Worm (Caenorhabditis elegans): ENCODE data around the gene abu-6.

The abu-6 gene

DNA sequence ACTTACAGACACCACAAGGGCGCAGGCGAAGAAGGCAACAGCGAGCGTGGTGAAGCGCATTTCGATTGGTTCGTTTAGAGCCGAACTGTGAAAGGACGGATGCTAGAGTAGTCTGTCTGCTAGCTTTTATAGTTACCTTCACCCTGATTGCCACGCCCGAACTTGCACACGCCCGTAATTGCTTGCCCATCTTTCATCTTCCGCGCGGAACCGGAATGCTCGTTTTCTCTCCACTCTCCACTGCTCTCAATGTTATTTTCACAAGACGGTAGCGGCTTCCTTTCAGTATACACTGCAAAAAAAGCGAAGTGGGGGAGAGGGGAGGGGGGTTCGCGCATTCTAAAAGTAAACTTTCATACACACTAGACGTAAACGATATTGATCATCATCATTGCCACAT lies 32.8 kb upstream of the abu-6 start, which contains the start of gene abu-8:
Gene abu-8, minus strand, starts transcription at position 101 of the 400 bp plus-strand sequence.
- TF ChIP-seq unc-55 (GFP tag; optimal IDR thresholded peaks at IDR 0.05) (no peak), sem-4 (tag; optimal IDR thresholded peaks at IDR 0.05) (no peak), lin-39 (tag; optimal IDR thresholded peaks at IDR 0.05) (no peak), nhr-6 (tag; optimal IDR thresholded peaks at IDR 0.05) (no peak), ZK546.5 (tag; optimal IDR thresholded peaks at IDR 0.05) (no peak), mbf-1 (tag; optimal IDR thresholded peaks at IDR 0.05) (no peak), nhr-23 (tag; optimal IDR thresholded peaks at IDR 0.05) (no peak), lin-11 (tag; optimal IDR thresholded peaks at IDR 0.05) (no peak), Y55F3AM.14 (GFP tag; optimal IDR thresholded peaks at IDR 0.05) (no peak), skn-1 (tag; optimal IDR thresholded peaks at IDR 0.05) (no peak), nhr-12 (tag; optimal IDR thresholded peaks at IDR 0.05) (no peak), nhr-237 (tag; optimal IDR thresholded peaks at IDR 0.05) (no peak), unc-39 (tag; optimal IDR thresholded peaks at IDR 0.05) (no peak), nhr-129 (tag; optimal IDR thresholded peaks at IDR 0.05) (no peak), snpc-4 (tag; optimal IDR thresholded peaks at IDR 0.05) (no peak), ceh-16 (tag; optimal IDR thresholded peaks at IDR 0.05) (no peak), alr-1 (tag; optimal IDR thresholded peaks at IDR 0.05) (no peak), ama-1 (optimal IDR thresholded peaks at IDR 0.05) (no peak), elt-1 (tag; optimal IDR thresholded peaks at IDR 0.05) (no peak)

DNA sequence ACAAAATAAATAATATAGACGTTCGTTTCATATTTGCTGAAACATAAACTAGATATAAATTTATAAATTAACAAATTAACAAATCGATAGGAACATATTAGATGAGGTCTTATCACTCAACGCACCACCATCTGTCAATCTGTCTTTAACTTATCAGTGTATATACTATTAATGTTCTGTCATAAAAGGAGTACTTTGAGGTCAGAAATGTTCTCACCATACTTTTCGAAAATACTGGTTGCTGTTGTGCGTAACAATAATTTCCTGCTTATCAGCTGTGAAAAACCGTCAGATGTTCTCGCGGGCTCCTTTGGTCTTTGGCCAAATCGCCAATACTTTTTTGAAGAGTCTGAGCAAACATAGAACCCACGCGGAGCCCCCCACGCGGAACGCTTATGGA lies 30.8 kb upstream of the abu-6 start, which contains the start of gene C03A7.13:
Gene C03A7.13, minus strand, starts transcription at position 43 of the 400 bp plus-strand sequence.
- TF ChIP-seq ZK546.5 (tag; optimal IDR thresholded peaks at IDR 0.05), result no peak
- TF ChIP-seq fos-1 (tag; optimal IDR thresholded peaks at IDR 0.05), result peak; percentile 49

DNA sequence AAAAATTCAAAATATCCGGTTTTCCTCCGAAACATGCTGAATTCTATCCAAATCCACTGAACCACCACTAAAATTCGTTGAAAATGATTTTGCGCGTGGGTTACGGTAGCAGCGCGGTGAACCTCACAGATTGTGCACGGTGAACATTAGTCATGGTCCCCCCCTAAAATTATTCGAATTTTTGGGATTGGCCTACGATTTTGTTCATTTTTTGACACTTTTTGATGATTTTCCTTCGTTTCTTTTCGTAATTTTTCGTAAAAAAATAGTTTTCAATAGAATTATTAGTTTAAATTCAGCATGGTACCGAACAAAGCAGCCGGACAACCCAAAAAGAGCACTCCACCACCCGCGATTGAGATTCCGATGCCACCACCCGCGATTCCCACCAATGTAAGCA lies 19.9 kb upstream of the abu-6 start, which contains the start of gene C03A7.2:
Gene C03A7.2, plus strand, starts transcription at position 301 of the 400 bp plus-strand sequence.
- TF ChIP-seq zag-1 (tag; optimal IDR thresholded peaks at IDR 0.05) (no peak), snpc-4 (tag; optimal IDR thresholded peaks at IDR 0.05) (no peak), R02D3.7 (tag; optimal IDR thresholded peaks at IDR 0.05) (no peak), ama-1 (optimal IDR thresholded peaks at IDR 0.05) (no peak), unc-55 (GFP tag; optimal IDR thresholded peaks at IDR 0.05) (no peak)

DNA sequence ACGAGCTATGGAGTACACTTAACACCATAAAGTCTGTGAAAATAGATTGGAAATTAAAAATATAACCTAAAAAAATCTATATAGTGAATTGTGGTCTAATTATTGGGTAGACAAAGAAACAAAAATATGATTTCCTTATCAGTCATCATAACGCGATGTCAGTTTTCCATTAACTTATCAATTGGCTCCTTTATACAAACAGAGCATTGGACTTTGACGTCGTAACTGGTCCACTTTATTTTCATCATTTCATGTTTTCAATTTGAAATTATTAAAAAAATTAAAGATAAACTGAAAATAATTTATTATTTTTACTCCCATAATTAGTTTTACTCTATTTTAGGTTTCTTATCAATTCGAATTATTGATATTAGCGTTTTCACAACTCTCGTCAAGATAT lies 16.4 kb upstream of the abu-6 start:
- TF ChIP-seq F13H6.1 (tag; optimal IDR thresholded peaks at IDR 0.05) (no peak), skn-1 (tag; optimal IDR thresholded peaks at IDR 0.05) (no peak), nhr-6 (tag; optimal IDR thresholded peaks at IDR 0.05) (no peak), nhr-77 (tag; optimal IDR thresholded peaks at IDR 0.05) (no peak), unc-55 (GFP tag; optimal IDR thresholded peaks at IDR 0.05) (no peak), lin-11 (tag; optimal IDR thresholded peaks at IDR 0.05) (no peak), sma-3 (GFP tag; optimal IDR thresholded peaks at IDR 0.05) (no peak), nhr-12 (tag; optimal IDR thresholded peaks at IDR 0.05) (no peak), unc-62 (GFP tag; optimal IDR thresholded peaks at IDR 0.05) (no peak)

DNA sequence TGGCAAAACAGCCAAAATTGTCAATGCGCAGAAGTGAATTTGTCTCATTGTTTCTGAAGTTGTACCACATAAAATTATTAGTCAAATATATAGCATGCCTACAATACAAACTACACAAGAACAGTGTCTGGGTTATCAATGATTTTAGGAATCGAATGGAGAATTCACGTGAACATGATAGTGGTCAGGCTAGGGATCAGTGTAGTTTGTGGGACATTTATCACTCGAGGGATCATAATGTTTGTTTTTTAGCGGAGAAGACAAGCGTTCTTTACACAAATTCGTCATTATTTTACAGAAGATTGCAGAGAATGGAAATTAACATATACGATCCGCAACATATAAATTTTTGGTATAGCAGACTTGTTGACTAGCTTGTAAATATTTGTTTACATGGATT lies 15.5 kb upstream of the abu-6 start, which contains the start of gene ugt-51:
Gene ugt-51, minus strand, starts transcription at position 101 of the 400 bp plus-strand sequence.
- TF ChIP-seq peb-1 (tag; optimal IDR thresholded peaks at IDR 0.05) (no peak), lin-13 (GFP tag; optimal IDR thresholded peaks at IDR 0.05) (no peak), mdl-1 (tag; optimal IDR thresholded peaks at IDR 0.05) (no peak), sma-3 (GFP tag; optimal IDR thresholded peaks at IDR 0.05) (no peak), nhr-10 (tag; optimal IDR thresholded peaks at IDR 0.05) (no peak), lin-11 (tag; optimal IDR thresholded peaks at IDR 0.05) (no peak), fos-1 (tag; optimal IDR thresholded peaks at IDR 0.05) (no peak), mab-5 (tag; optimal IDR thresholded peaks at IDR 0.05) (no peak), lin-39 (tag; optimal IDR thresholded peaks at IDR 0.05) (no peak), F13H6.1 (tag; optimal IDR thresholded peaks at IDR 0.05) (no peak)

DNA sequence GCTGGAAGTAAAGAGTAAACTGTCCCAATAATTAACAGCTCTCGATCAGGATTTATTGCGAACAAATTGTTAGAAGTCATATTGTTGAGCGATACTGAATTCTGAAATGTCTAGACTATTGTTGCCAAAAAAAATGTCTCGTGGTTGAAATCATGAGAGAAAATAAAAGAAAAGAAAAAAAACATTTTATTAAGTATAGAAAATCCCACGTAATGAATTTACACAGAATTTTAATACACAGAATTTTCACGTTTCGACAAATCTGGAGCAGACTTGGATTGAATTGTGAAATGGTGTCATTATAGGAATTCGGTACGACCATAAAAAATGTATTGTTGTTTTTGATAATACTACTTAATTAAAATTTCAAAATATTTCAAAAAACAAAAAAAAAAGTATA lies 11.1 kb upstream of the abu-6 start, which contains the start of gene srt-65:
Gene srt-65, minus strand, starts transcription at position 101 of the 400 bp plus-strand sequence.
- TF ChIP-seq R02D3.7 (tag; optimal IDR thresholded peaks at IDR 0.05), result no peak
- TF ChIP-seq C34F6.9 (tag; optimal IDR thresholded peaks at IDR 0.05), result no peak
- no peak for TF ChIP-seq lin-39 (tag; optimal IDR thresholded peaks at IDR 0.05)
- no peak for TF ChIP-seq unc-62 (GFP tag; optimal IDR thresholded peaks at IDR 0.05)
- TF ChIP-seq egl-27 (tag; optimal IDR thresholded peaks at IDR 0.05), result no peak
- no peak for TF ChIP-seq sma-3 (GFP tag; optimal IDR thresholded peaks at IDR 0.05)
- TF ChIP-seq unc-39 (tag; optimal IDR thresholded peaks at IDR 0.05), result no peak
- no peak for TF ChIP-seq nhr-21 (tag; optimal IDR thresholded peaks at IDR 0.05)
- TF ChIP-seq elt-3 (tag; optimal IDR thresholded peaks at IDR 0.05), result no peak

All from whole organism, L2 larva.